Fruit fly (Drosophila melanogaster) whole organism, pupa: ENCODE results near the gene mei-P26.

Source experiments
- CG10348 ChIP-seq: fragments of 200-800 bp; sonication (Bioruptor generic); IDR thresholded peaks from 2 replicates; pipeline ENCODE4 v1.3.6; 2022; ENCODE audit warnings: missing biosample characterization, missing genetic modification characterization
- CG12605 ChIP-seq: fragments of 200-800 bp; sonication (Bioruptor generic); IDR thresholded peaks from 2 replicates; pipeline ENCODE4 v1.3.6; 2022; ENCODE audit warnings: missing biosample characterization, missing genetic modification characterization
- CG13204 ChIP-seq: fragments of 200-800 bp; sonication (Bioruptor generic); optimal IDR thresholded peaks from 2 replicates; lab custom pipeline; 2018; ENCODE audit warnings: missing biosample characterization, mild to moderate bottlenecking, missing genetic modification characterization, moderate library complexity
- CG14655 ChIP-seq: fragments of 200-800 bp; sonication (Bioruptor generic); optimal IDR thresholded peaks from 3 replicates; lab custom pipeline; 2017; ENCODE audit warnings: mild to moderate bottlenecking, missing biosample characterization, missing genetic modification reagents, missing genetic modification characterization
- CG15710 ChIP-seq: fragments of 200-800 bp; sonication (Bioruptor generic); optimal IDR thresholded peaks from 2 replicates; lab custom pipeline; 2018; ENCODE audit warnings: missing biosample characterization, mild to moderate bottlenecking, missing genetic modification characterization, moderate library complexity
- CG17806 ChIP-seq: fragments of 200-800 bp; sonication (Bioruptor generic); optimal IDR thresholded peaks from 2 replicates; lab custom pipeline; 2018; ENCODE audit warnings: missing biosample characterization, mild to moderate bottlenecking, missing genetic modification characterization, moderate library complexity
- CG32121 ChIP-seq: fragments of 200-800 bp; sonication (Bioruptor generic); IDR thresholded peaks from 2 replicates; pipeline ENCODE4 v1.3.6; 2022; ENCODE audit warnings: missing biosample characterization, missing genetic modification characterization
- CG34367 ChIP-seq: fragments of 200-800 bp; sonication (Bioruptor generic); optimal IDR thresholded peaks from 2 replicates; lab custom pipeline; 2018; ENCODE audit warnings: missing biosample characterization, mild to moderate bottlenecking, missing genetic modification characterization
- CG4496 ChIP-seq: fragments of 200-800 bp; sonication (Bioruptor generic); IDR thresholded peaks from 3 replicates; pipeline ENCODE4 v1.3.6; 2022; ENCODE audit warnings: missing biosample characterization, missing genetic modification characterization
- CG8159 ChIP-seq: fragments of 200-800 bp; sonication (Bioruptor generic); optimal IDR thresholded peaks from 3 replicates; lab custom pipeline; 2018; ENCODE audit warnings: missing biosample characterization, mild to moderate bottlenecking, missing genetic modification characterization, moderate library complexity
- CG8301 ChIP-seq: fragments of 200-800 bp; sonication (Bioruptor generic); optimal IDR thresholded peaks from 2 replicates; lab custom pipeline; 2018; ENCODE audit warnings: missing biosample characterization, mild to moderate bottlenecking, missing genetic modification characterization
- CG9948 ChIP-seq: fragments of 200-800 bp; sonication (Bioruptor generic); optimal IDR thresholded peaks from 2 replicates; lab custom pipeline; 2018; ENCODE audit warnings: missing biosample characterization, mild to moderate bottlenecking, missing genetic modification characterization, moderate library complexity
- D1 ChIP-seq: fragments of 200-800 bp; sonication (Bioruptor generic); optimal IDR thresholded peaks from 2 replicates; lab custom pipeline; 2018; ENCODE audit warnings: missing biosample characterization, mild to moderate bottlenecking, missing genetic modification characterization, moderate library complexity
- EcR ChIP-seq: fragments of 200-800 bp; sonication (Bioruptor generic); optimal IDR thresholded peaks from 3 replicates; lab custom pipeline; 2019; ENCODE audit warnings: missing biosample characterization, missing genetic modification characterization, mild to moderate bottlenecking, moderate library complexity, missing genetic modification reagents
- Ets98B ChIP-seq: fragments of 200-800 bp; sonication (Bioruptor generic); IDR thresholded peaks from 2 replicates; pipeline ENCODE4 v1.3.6; 2022; ENCODE audit warnings: missing biosample characterization, missing genetic modification characterization
- Pif1A ChIP-seq: fragments of 200-800 bp; sonication (Bioruptor generic); optimal IDR thresholded peaks from 3 replicates; lab custom pipeline; 2016; ENCODE audit warnings: missing biosample characterization, missing genetic modification characterization
- Pif1B ChIP-seq: fragments of 200-800 bp; sonication (Bioruptor generic); optimal IDR thresholded peaks from 3 replicates; lab custom pipeline; 2016; ENCODE audit warnings: missing biosample characterization, missing genetic modification characterization
- Snoo ChIP-seq: fragments of 200-800 bp; sonication (Bioruptor generic); optimal IDR thresholded peaks from 3 replicates; lab custom pipeline; 2017; ENCODE audit warnings: missing biosample characterization, mild to moderate bottlenecking, missing genetic modification characterization, inconsistent platforms
- fd96Ca ChIP-seq: fragments of 200-800 bp; sonication (Bioruptor generic); IDR thresholded peaks from 3 replicates; pipeline ENCODE4 v1.3.6; 2022; ENCODE audit warnings: missing biosample characterization, missing genetic modification characterization
- gl ChIP-seq: fragments of 200-800 bp; sonication (Bioruptor generic); optimal IDR thresholded peaks from 2 replicates; lab custom pipeline; 2018; ENCODE audit warnings: missing biosample characterization, mild to moderate bottlenecking, missing genetic modification characterization
- rn ChIP-seq: fragments of 200-800 bp; sonication (Bioruptor generic); IDR thresholded peaks from 2 replicates; pipeline ENCODE4 v1.3.6; 2022; ENCODE audit warnings: missing biosample characterization, missing genetic modification characterization

Gene mei-P26

DNA sequence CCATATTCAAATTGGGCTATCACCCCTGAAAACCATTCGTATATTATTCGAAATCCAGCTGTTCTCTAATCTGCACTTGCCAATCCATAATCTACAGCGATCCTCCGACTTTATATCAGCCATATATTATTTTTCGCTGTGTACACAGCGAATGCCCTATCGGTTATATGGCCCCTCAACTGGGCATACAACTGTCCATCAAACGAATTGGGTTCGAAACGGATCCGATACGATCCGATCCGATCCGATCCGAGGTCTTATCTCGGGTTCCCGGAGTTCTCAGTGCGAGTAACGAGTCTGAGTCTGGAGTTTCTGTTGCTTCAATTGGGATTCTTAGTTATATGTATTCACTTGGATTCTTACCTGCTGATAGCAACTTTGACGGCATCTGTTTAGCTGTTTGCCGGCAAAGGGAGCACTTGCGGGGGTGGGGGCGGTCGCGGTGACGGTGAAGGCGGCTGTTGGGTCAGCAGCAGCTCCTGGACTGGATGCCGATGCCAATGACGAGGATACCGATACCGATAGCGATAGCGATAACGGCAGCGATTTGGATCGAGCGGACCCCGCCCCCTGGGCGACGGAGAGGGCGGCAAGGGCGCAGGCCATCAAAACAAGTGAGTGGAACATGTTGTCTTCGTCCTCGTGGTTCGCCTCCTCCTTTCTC lies 29.3 kb upstream of the mei-P26 start:
- TF ChIP-seq CG34367 (tag; lab: Kevin White, UChicago) (no peak), fd96Ca (GFP tag; lab: Robert Waterston, UW) (no peak), Pif1B (no peak), CG12605 (GFP tag; lab: Robert Waterston, UW) (no peak), CG15710 (tag; lab: Kevin White, UChicago) (no peak), CG17806 (tag; lab: Kevin White, UChicago) (no peak), CG8301 (no peak), Pif1A (GFP tag; lab: Kevin White, UChicago) (no peak), EcR (GFP tag; lab: Kevin White, UChicago) (no peak), CG13204 (GFP tag; lab: Kevin White, UChicago) (no peak), Snoo (no peak)

DNA sequence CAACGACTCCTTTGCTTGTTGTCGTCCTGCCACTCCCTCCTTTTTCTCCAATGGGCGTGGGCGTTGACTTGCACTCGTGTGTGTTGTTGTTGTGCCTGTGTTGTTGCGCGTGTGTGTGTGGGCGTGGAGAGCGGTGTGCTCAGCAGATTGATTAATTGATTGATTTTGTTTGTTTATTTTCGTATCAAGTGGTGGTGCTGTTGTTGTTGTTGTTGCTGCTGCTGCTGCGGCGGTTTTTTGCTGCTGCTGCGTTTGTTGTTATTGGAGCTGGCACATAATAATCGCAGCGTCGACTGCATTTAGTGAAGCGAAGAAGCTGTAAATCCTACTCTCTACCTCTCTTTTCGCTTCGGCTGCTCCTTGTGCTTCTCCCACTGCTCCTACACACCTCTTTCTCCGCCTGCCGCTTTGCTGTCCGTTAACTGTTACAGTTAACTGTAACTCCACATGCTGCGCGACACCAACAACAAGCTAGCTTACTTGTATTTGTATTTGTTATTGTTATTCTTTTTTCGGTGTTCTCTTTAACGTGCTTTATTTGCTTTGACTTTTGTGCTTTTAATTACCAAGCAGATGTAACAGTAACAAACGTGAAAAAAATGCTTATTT lies 28.7 kb upstream of the mei-P26 start:
- peak; percentile 27 for TF ChIP-seq CG34367 (tag; lab: Kevin White, UChicago)
- peak; percentile 67; the same call in 1 of the 2 replicates for TF ChIP-seq CG12605 (GFP tag; lab: Robert Waterston, UW)
- TF ChIP-seq Pif1B: no peak
- no peak for TF ChIP-seq fd96Ca (GFP tag; lab: Robert Waterston, UW)
- TF ChIP-seq CG4496 (GFP tag; lab: Robert Waterston, UW): peak; percentile 40; the same call in 1 of the 3 replicates
- TF ChIP-seq gl (tag; lab: Kevin White, UChicago): peak; percentile 31
- no peak for TF ChIP-seq rn (GFP tag; lab: Robert Waterston, UW)
- peak; percentile 68 for TF ChIP-seq CG13204 (GFP tag; lab: Kevin White, UChicago)
- no peak for TF ChIP-seq CG8301
- TF ChIP-seq CG17806 (tag; lab: Kevin White, UChicago): no peak
- TF ChIP-seq Pif1A (GFP tag; lab: Kevin White, UChicago): no peak
- no peak for TF ChIP-seq CG32121 (GFP tag; lab: Robert Waterston, UW)
- no peak for TF ChIP-seq Snoo
- no peak for TF ChIP-seq CG10348 (GFP tag; lab: Robert Waterston, UW)
- no peak for TF ChIP-seq Ets98B (GFP tag; lab: Robert Waterston, UW)
- no peak for TF ChIP-seq D1
- TF ChIP-seq CG15710 (tag; lab: Kevin White, UChicago): no peak
- peak; percentile 27 for TF ChIP-seq CG14655 (GFP tag; lab: Kevin White, UChicago)
- TF ChIP-seq EcR (GFP tag; lab: Kevin White, UChicago): no peak
- TF ChIP-seq CG8159 (tag; lab: Kevin White, UChicago): no peak
- TF ChIP-seq CG9948 (tag; lab: Kevin White, UChicago): no peak

DNA sequence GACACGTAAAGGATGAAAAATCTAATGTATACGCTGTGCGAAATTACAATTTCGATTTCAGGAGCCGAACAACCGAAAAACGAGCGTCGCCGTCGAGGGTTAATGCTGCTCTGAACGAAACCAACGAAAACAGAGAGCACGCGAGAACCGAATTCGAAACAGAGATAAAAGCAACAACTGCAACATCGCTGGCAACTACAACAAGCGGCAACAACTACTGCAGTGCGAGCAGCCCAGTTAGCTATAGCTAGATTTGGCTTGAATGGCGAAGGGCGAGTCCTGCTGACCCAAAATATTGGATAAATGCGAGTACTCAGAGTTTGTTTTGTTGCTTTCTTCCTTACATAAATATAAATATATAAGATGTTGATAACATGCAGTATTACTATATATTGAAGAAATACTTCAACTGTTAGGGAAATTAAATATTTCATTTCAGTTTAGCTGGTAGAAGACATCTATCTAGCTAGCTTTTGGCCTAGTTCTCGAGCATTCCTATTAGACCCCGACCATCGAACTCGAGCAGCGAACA lies 28.1 kb upstream of the mei-P26 start, which contains the start of gene fend:
fend (minus strand) TSS at position 178 of the 532 bp plus-strand sequence.
- TF ChIP-seq EcR (GFP tag; lab: Kevin White, UChicago) (no peak), CG8159 (tag; lab: Kevin White, UChicago) (peak; percentile 62), gl (tag; lab: Kevin White, UChicago) (no peak), CG4496 (GFP tag; lab: Robert Waterston, UW) (no peak), CG15710 (tag; lab: Kevin White, UChicago) (peak; percentile 52), rn (GFP tag; lab: Robert Waterston, UW) (no peak), Pif1B (peak; percentile 49), D1 (no peak), CG17806 (tag; lab: Kevin White, UChicago) (no peak), CG14655 (GFP tag; lab: Kevin White, UChicago) (peak; percentile 49), CG10348 (GFP tag; lab: Robert Waterston, UW) (no peak), CG32121 (GFP tag; lab: Robert Waterston, UW) (0 out of 2 replicates have a peak, but pooled peaks have one; percentile 27), CG8301 (peak; percentile 43), CG9948 (tag; lab: Kevin White, UChicago) (peak; percentile 2), Snoo (peak; percentile 7), CG34367 (tag; lab: Kevin White, UChicago) (peak; percentile 41)
- TF ChIP-seq, all 21 proteins: peak for 9

DNA sequence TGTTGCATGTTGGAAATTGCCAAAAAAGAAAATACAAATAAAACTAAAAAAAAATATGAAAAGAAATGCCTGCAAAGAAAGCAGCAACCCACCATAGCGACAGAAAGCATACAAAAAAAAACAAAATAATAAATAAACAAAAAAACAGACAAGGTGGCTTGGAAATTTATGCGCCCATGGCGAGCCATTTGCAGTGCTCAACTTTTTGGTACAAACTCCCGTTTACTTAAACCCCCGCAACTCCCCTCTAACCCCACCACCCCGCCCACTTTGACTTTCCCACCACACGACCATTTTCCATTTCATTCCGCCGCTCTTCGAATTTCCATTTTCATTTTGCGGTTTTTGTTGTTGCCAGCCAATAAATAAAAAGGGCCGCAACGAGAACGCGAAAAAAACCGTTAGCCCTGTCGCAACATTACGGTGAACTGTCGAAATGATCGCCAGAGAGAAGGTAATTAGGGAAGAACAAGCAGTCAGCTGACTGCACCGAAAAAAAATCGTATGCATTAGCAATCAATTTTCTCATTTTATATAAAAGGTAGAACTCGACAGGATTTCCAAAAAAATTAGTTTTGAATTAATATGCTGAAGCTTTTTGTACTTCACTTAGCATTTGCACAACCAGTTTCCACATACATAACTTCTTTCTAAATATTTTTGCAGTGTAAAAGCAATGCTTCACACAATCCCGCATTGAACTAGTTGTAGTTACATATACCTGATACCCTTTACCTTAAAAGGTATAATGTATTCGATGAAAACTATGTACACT lies 26.1 kb upstream of the mei-P26 start:
- TF ChIP-seq CG8159 (tag; lab: Kevin White, UChicago): peak; percentile 5
- TF ChIP-seq CG4496 (GFP tag; lab: Robert Waterston, UW): 0 out of 3 replicates have a peak, but pooled peaks have one; percentile 6
- peak; percentile 13; the same call in 1 of the 2 replicates for TF ChIP-seq CG32121 (GFP tag; lab: Robert Waterston, UW)
- peak; percentile 6 for TF ChIP-seq CG14655 (GFP tag; lab: Kevin White, UChicago)
- no peak for TF ChIP-seq CG15710 (tag; lab: Kevin White, UChicago)
- no peak for TF ChIP-seq fd96Ca (GFP tag; lab: Robert Waterston, UW)
- no peak for TF ChIP-seq EcR (GFP tag; lab: Kevin White, UChicago)
- TF ChIP-seq D1: no peak
- TF ChIP-seq gl (tag; lab: Kevin White, UChicago): no peak

DNA sequence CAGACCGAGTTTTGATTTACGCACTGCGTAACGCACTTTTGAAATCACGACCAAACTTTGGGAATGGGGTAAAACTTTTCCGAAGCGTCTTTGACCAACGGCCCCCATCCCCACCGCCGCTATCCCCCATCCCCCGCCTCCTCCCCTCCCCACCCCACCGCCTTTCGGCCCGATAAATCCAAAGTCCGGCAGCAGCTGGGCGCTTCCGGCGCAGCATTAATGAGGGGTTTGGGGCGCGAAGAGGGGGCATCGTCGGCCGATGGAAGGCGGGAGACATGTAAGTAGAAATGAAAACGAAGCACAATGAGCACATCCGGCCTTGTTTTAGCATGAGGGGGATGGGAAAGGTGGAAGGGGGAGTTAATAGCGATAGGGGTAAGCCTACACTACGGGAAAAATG lies 23.9 kb upstream of the mei-P26 start:
- TF ChIP-seq CG4496 (GFP tag; lab: Robert Waterston, UW): peak; percentile 42; the same call in 1 of the 3 replicates
- TF ChIP-seq fd96Ca (GFP tag; lab: Robert Waterston, UW): peak; percentile 46; the same call in 2 of the 3 replicates
- peak; percentile 79 for TF ChIP-seq CG13204 (GFP tag; lab: Kevin White, UChicago)
- TF ChIP-seq CG8159 (tag; lab: Kevin White, UChicago): peak; percentile 16
- no peak for TF ChIP-seq EcR (GFP tag; lab: Kevin White, UChicago)
- peak; percentile 48; the same call in 1 of the 2 replicates for TF ChIP-seq CG12605 (GFP tag; lab: Robert Waterston, UW)
- no peak for TF ChIP-seq CG9948 (tag; lab: Kevin White, UChicago)
- no peak for TF ChIP-seq CG34367 (tag; lab: Kevin White, UChicago)
- TF ChIP-seq CG32121 (GFP tag; lab: Robert Waterston, UW): peak; percentile 59
- TF ChIP-seq CG14655 (GFP tag; lab: Kevin White, UChicago): peak; percentile 61
- TF ChIP-seq Pif1B: no peak
- no peak for TF ChIP-seq CG10348 (GFP tag; lab: Robert Waterston, UW)
- TF ChIP-seq Snoo: no peak
- no peak for TF ChIP-seq Pif1A (GFP tag; lab: Kevin White, UChicago)
- no peak for TF ChIP-seq rn (GFP tag; lab: Robert Waterston, UW)
- TF ChIP-seq CG15710 (tag; lab: Kevin White, UChicago): peak; percentile 31
- no peak for TF ChIP-seq D1
- TF ChIP-seq gl (tag; lab: Kevin White, UChicago): peak; percentile 79
- TF ChIP-seq CG17806 (tag; lab: Kevin White, UChicago): peak; percentile 16
- TF ChIP-seq CG8301: peak; percentile 18
- peak; percentile 60 for TF ChIP-seq Ets98B (GFP tag; lab: Robert Waterston, UW)
